Worm (Caenorhabditis elegans): ENCODE results near the gene Y82E9BL.18.

DNA sequence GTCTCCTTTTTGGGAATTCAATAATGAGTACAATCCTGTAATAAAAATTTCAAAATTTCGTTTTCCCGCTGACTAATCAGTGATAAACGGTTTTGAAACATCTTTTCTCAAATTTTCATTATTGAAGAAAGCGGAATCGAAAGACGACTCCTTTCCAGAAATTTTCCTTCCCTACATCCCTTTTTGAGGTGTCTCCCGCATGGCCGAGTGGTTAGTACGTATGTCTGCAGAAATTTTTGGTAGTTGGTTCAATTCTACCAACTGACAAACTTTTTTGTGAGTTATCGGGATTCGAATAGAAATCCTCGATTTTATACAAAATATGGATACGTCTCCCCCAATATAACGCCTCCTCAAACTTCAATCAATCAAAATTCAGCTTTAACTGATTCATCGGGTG, 27.9 kb downstream of the Y82E9BL.18 start:
- TF ChIP-seq lin-38 (GFP tag; IDR thresholded peaks at IDR 0.05) = no peak
- no peak for TF ChIP-seq lin-15B (tag; optimal IDR thresholded peaks at IDR 0.05)
- no peak for TF ChIP-seq nhr-11 (tag; optimal IDR thresholded peaks at IDR 0.05)
- TF ChIP-seq ztf-11 (tag; optimal IDR thresholded peaks at IDR 0.05) = no peak
- TF ChIP-seq pha-4 (GFP tag; IDR thresholded peaks at IDR 0.05) = no peak
- TF ChIP-seq pha-4 (tag; optimal IDR thresholded peaks at IDR 0.05) = no peak
- no peak for TF ChIP-seq aly-2 (tag; optimal IDR thresholded peaks at IDR 0.05)
- no peak for TF ChIP-seq nhr-76 (tag; optimal IDR thresholded peaks at IDR 0.05)
- TF ChIP-seq nhr-6 (tag; optimal IDR thresholded peaks at IDR 0.05) = no peak
- TF ChIP-seq egl-27 (tag; optimal IDR thresholded peaks at IDR 0.05) = no peak
- no peak for TF ChIP-seq nhr-28 (tag; optimal IDR thresholded peaks at IDR 0.05)

All from whole organism, L4 larva.